Worm (Caenorhabditis elegans): ENCODE measurements around the gene sas-4.

ce11 chrIII:8299078-8299587 lies 19.3 kb downstream of the sas-4 start:
- TF ChIP-seq ama-1 (optimal IDR thresholded peaks at IDR 0.05), result no peak
- TF ChIP-seq tbx-11 (GFP tag; IDR thresholded peaks at IDR 0.05), result no peak
- TF ChIP-seq tra-4 (tag; optimal IDR thresholded peaks at IDR 0.05), result no peak
- no peak for TF ChIP-seq hmg-4 (GFP tag; optimal IDR thresholded peaks at IDR 0.05)
- no peak for TF ChIP-seq flt-1 (GFP tag; IDR thresholded peaks at IDR 0.05)
- TF ChIP-seq tbx-37 (GFP tag; conservative IDR thresholded peaks at IDR 0.05), result no peak
- TF ChIP-seq hmbx-1 (tag; optimal IDR thresholded peaks at IDR 0.05), result no peak
- no peak for TF ChIP-seq F13C5.2 (tag; optimal IDR thresholded peaks at IDR 0.05)
- TF ChIP-seq B0310.2 (tag; optimal IDR thresholded peaks at IDR 0.05), result no peak
- no peak for TF ChIP-seq pes-1 (GFP tag; IDR thresholded peaks at IDR 0.05)
- TF ChIP-seq ceh-36 (tag; optimal IDR thresholded peaks at IDR 0.05), result no peak
